Fruit fly (Drosophila melanogaster) whole organism, embryonic: ENCODE results near the gene Dis3.

Experiments used
- Atf3 ChIP-seq: fragments of 200-800 bp; sonication (Bioruptor generic); optimal IDR thresholded peaks from 3 replicates; lab custom pipeline; 2016; ENCODE audit warnings: missing biosample characterization, missing genetic modification characterization
- CG10147 ChIP-seq: fragments of 200-800 bp; sonication (Bioruptor generic); optimal IDR thresholded peaks from 2 replicates; lab custom pipeline; 2019; ENCODE audit warnings: missing biosample characterization, mild to moderate bottlenecking, missing genetic modification characterization, moderate library complexity
- CG1024 ChIP-seq: fragments of 200-800 bp; sonication (Bioruptor generic); IDR thresholded peaks from 2 replicates; pipeline ENCODE4 v1.3.6; 2022; ENCODE audit warnings: missing biosample characterization, missing genetic modification characterization
- CG10321 ChIP-seq: fragments of 200-800 bp; sonication (Bioruptor generic); IDR thresholded peaks from 2 replicates; pipeline ENCODE4 v1.3.6; 2022; ENCODE audit warnings: missing biosample characterization, missing genetic modification characterization
- CG11398 ChIP-seq: fragments of 200-800 bp; sonication (Bioruptor generic); optimal IDR thresholded peaks from 2 replicates; lab custom pipeline; 2016; ENCODE audit warnings: missing biosample characterization, missing genetic modification characterization
- CG12104 ChIP-seq: fragments of 200-800 bp; sonication (Bioruptor generic); optimal IDR thresholded peaks from 3 replicates; lab custom pipeline; 2016; ENCODE audit warnings: missing biosample characterization, missing genetic modification characterization
- CG15073 ChIP-seq: fragments of 200-800 bp; sonication (Bioruptor generic); optimal IDR thresholded peaks from 2 replicates; lab custom pipeline; 2016; ENCODE audit warnings: missing biosample characterization, missing genetic modification characterization
- CG17385 ChIP-seq: fragments of 200-800 bp; sonication (Bioruptor generic); optimal IDR thresholded peaks from 3 replicates; lab custom pipeline; 2018; ENCODE audit warnings: missing biosample characterization, mild to moderate bottlenecking, missing genetic modification characterization
- CG30403 ChIP-seq: fragments of 200-800 bp; sonication (Bioruptor generic); optimal IDR thresholded peaks from 3 replicates; lab custom pipeline; 2016; ENCODE audit warnings: missing biosample characterization, missing genetic modification characterization
- CG31441 ChIP-seq: fragments of 200-800 bp; sonication (Bioruptor generic); IDR thresholded peaks from 2 replicates; pipeline ENCODE4 v1.3.6; 2022; ENCODE audit warnings: missing biosample characterization, missing genetic modification characterization
- CG33557 ChIP-seq: fragments of 200-800 bp; sonication (Bioruptor generic); optimal IDR thresholded peaks from 2 replicates; lab custom pipeline; 2019; ENCODE audit warnings: missing biosample characterization, mild to moderate bottlenecking, missing genetic modification characterization, moderate library complexity
- CG4424 ChIP-seq: fragments of 200-800 bp; sonication (Bioruptor generic); optimal IDR thresholded peaks from 3 replicates; lab custom pipeline; 2016; ENCODE audit warnings: missing biosample characterization, missing genetic modification characterization
- CG7745 ChIP-seq: fragments of 200-800 bp; sonication (Bioruptor generic); optimal IDR thresholded peaks from 2 replicates; lab custom pipeline; 2018; ENCODE audit warnings: missing biosample characterization, mild to moderate bottlenecking, missing genetic modification characterization, moderate library complexity
- CG8290 ChIP-seq, 3 experiments: fragments of 200-800 bp; sonication (Bioruptor generic); optimal IDR thresholded peaks; 2 replicates each; lab custom pipeline; 2016 to 2019; ENCODE audit warnings: missing biosample characterization in 3 of 3, missing genetic modification characterization in 3 of 3, mild to moderate bottlenecking in 2 of 3, moderate library complexity in 1 of 3
- Chrac-16 ChIP-seq: fragments of 200-800 bp; sonication (Bioruptor generic); optimal IDR thresholded peaks from 3 replicates; lab custom pipeline; 2016; ENCODE audit warnings: missing biosample characterization, missing genetic modification characterization
- Dip2 ChIP-seq: fragments of 200-800 bp; sonication (Bioruptor generic); IDR thresholded peaks from 2 replicates; pipeline ENCODE4 v1.3.6; 2022; ENCODE audit warnings: missing biosample characterization, missing genetic modification characterization
- Dref ChIP-seq: fragments of 200-800 bp; sonication (Bioruptor generic); IDR thresholded peaks from 2 replicates; pipeline ENCODE4 v1.3.6; 2022; ENCODE audit warnings: missing biosample characterization, missing genetic modification characterization
- E2f1 ChIP-seq: fragments of 200-800 bp; sonication (Bioruptor generic); IDR thresholded peaks from 2 replicates; pipeline ENCODE4 v1.3.6; 2022; ENCODE audit warnings: missing biosample characterization, missing genetic modification characterization
- Eip74EF ChIP-seq, 2 experiments: fragments of 200-800 bp in 1 of 2; fragments of >200 bp in 1 of 2; sonication (Bioruptor generic) in 1 of 2; optimal IDR thresholded peaks; 2 replicates each; lab custom pipeline; 2017 to 2019; ENCODE audit warnings: missing biosample characterization in 2 of 2, missing genetic modification characterization in 2 of 2, mild to moderate bottlenecking in 1 of 2, moderate library complexity in 1 of 2
- H2.0 ChIP-seq: fragments of 200-800 bp; sonication (Bioruptor generic); IDR thresholded peaks from 2 replicates; pipeline ENCODE4 v1.3.6; 2022; ENCODE audit warnings: missing biosample characterization, missing genetic modification characterization
- Hey ChIP-seq: fragments of 200-800 bp; sonication (Bioruptor generic); optimal IDR thresholded peaks from 3 replicates; lab custom pipeline; 2018; ENCODE audit warnings: missing biosample characterization, mild to moderate bottlenecking, missing genetic modification characterization
- Mes4 ChIP-seq: fragments of 200-800 bp; sonication (Bioruptor generic); optimal IDR thresholded peaks from 2 replicates; lab custom pipeline; 2016; ENCODE audit warnings: missing biosample characterization, missing genetic modification characterization
- NC2α ChIP-seq: fragments of 200-800 bp; sonication (Bioruptor generic); optimal IDR thresholded peaks from 2 replicates; lab custom pipeline; 2016; ENCODE audit warnings: missing biosample characterization, missing genetic modification characterization
- Nf-YC ChIP-seq: fragments of 200-800 bp; optimal IDR thresholded peaks from 3 replicates; lab custom pipeline; 2019; ENCODE audit warnings: missing biosample characterization, mild to moderate bottlenecking, missing genetic modification characterization, moderate library complexity
- Ptx1 ChIP-seq: fragments of 200-800 bp; sonication (Bioruptor generic); IDR thresholded peaks from 2 replicates; pipeline ENCODE4 v1.3.6; 2022; ENCODE audit warnings: missing biosample characterization, missing genetic modification characterization
- Tbp ChIP-seq: fragments of >200 bp; optimal IDR thresholded peaks from 2 replicates; lab custom pipeline; 2018; ENCODE audit warnings: missing biosample characterization, missing genetic modification characterization
- amos ChIP-seq: fragments of 200-800 bp; sonication (Bioruptor generic); IDR thresholded peaks from 2 replicates; pipeline ENCODE4 v1.3.6; 2022; ENCODE audit warnings: missing biosample characterization, missing genetic modification characterization; ENCODE audit not compliant: partially characterized antibody
- bcd ChIP-seq: fragments of 200-800 bp; sonication (Bioruptor generic); optimal IDR thresholded peaks from 2 replicates; lab custom pipeline; 2017; ENCODE audit warnings: missing biosample characterization, mild to moderate bottlenecking, missing genetic modification characterization
- caup ChIP-seq: fragments of 200-800 bp; sonication (Bioruptor generic); optimal IDR thresholded peaks from 3 replicates; lab custom pipeline; 2017; ENCODE audit warnings: missing biosample characterization, mild to moderate bottlenecking, missing genetic modification characterization, moderate library complexity; ENCODE audit not compliant: severe bottlenecking
- jumu ChIP-seq: fragments of 200-800 bp; sonication (Bioruptor generic); optimal IDR thresholded peaks from 3 replicates; lab custom pipeline; 2016; ENCODE audit warnings: missing biosample characterization, missing genetic modification characterization
- klu ChIP-seq: fragments of 200-800 bp; sonication (Bioruptor generic); IDR thresholded peaks from 2 replicates; pipeline ENCODE4 v1.3.6; 2022; ENCODE audit warnings: missing biosample characterization, missing genetic modification characterization
- kni ChIP-seq: fragments of 200-800 bp; sonication (Bioruptor generic); optimal IDR thresholded peaks from 3 replicates; lab custom pipeline; 2017; ENCODE audit warnings: mild to moderate bottlenecking, missing biosample characterization, missing genetic modification reagents, missing genetic modification characterization
- mam ChIP-seq: fragments of 200-800 bp; sonication (Bioruptor generic); optimal IDR thresholded peaks from 3 replicates; lab custom pipeline; 2016; ENCODE audit warnings: missing biosample characterization, missing genetic modification characterization
- otp ChIP-seq: fragments of 200-800 bp; sonication (Bioruptor generic); IDR thresholded peaks from 3 replicates; pipeline ENCODE4, ENCODE4 v1.3.6; 2022; ENCODE audit warnings: missing biosample characterization, missing genetic modification characterization
- peb ChIP-seq: fragments of 200-800 bp; sonication (Bioruptor generic); IDR thresholded peaks from 2 replicates; pipeline ENCODE4 v1.3.6; 2022; ENCODE audit warnings: missing biosample characterization, missing genetic modification characterization
- pita ChIP-seq: fragments of 200-800 bp; sonication (Bioruptor generic); optimal IDR thresholded peaks from 2 replicates; lab custom pipeline; 2017; ENCODE audit warnings: missing biosample characterization, mild to moderate bottlenecking, missing genetic modification characterization
- prd ChIP-seq, 3 experiments: fragments of >200 bp in 2 of 3; fragments of 200-800 bp in 1 of 3; sonication (Bioruptor generic) in 1 of 3; optimal IDR thresholded peaks in 2 of 3; IDR thresholded peaks in 1 of 3; 2 replicates in 2 of 3; 3 replicates in 1 of 3; pipeline versions ENCODE4 v1.3.6 to Lab custom; 2017 to 2022; ENCODE audit warnings: missing biosample characterization in 1 of 3, missing genetic modification characterization in 1 of 3
- pum ChIP-seq: fragments of 200-800 bp; sonication (Bioruptor generic); optimal IDR thresholded peaks from 2 replicates; lab custom pipeline; 2016; ENCODE audit warnings: missing biosample characterization, missing genetic modification characterization
- salm ChIP-seq: fragments of 200-800 bp; sonication (Bioruptor generic); optimal IDR thresholded peaks from 2 replicates; lab custom pipeline; 2018; ENCODE audit warnings: missing biosample characterization, mild to moderate bottlenecking, missing genetic modification characterization
- shn ChIP-seq: fragments of 200-800 bp; sonication (Bioruptor generic); optimal IDR thresholded peaks from 3 replicates; lab custom pipeline; 2016; ENCODE audit warnings: missing biosample characterization, missing genetic modification characterization
- slbo ChIP-seq: fragments of 200-800 bp; sonication (Bioruptor generic); IDR thresholded peaks from 2 replicates; pipeline ENCODE4 v1.3.6; 2022; ENCODE audit warnings: missing biosample characterization, missing genetic modification characterization
- sqz ChIP-seq: fragments of 200-800 bp; sonication (Bioruptor generic); optimal IDR thresholded peaks from 3 replicates; lab custom pipeline; 2018; ENCODE audit warnings: missing biosample characterization, mild to moderate bottlenecking, missing genetic modification characterization
- stwl ChIP-seq: fragments of 200-800 bp; sonication (Bioruptor generic); optimal IDR thresholded peaks from 3 replicates; lab custom pipeline; 2018; ENCODE audit warnings: missing biosample characterization, mild to moderate bottlenecking, missing genetic modification characterization, moderate library complexity
- tio ChIP-seq: fragments of 200-800 bp; sonication (Bioruptor generic); optimal IDR thresholded peaks from 2 replicates; lab custom pipeline; 2017; ENCODE audit warnings: missing biosample characterization, missing genetic modification characterization, inconsistent platforms
- z ChIP-seq: fragments of 200-800 bp; sonication (Bioruptor generic); IDR thresholded peaks from 3 replicates; pipeline ENCODE4 v1.3.6; 2022; ENCODE audit warnings: missing biosample characterization, missing genetic modification characterization

Gene Dis3

dm6 chr3R:24294784-24295555, 38.3 kb upstream of the Dis3 start, which contains the start of gene crb (continued):
- TF ChIP-seq Chrac-16 (GFP tag; lab: Kevin White, UChicago) (peak; percentile 41), peb (GFP tag; lab: Robert Waterston, UW) (no peak), kni (GFP tag; lab: Kevin White, UChicago) (peak; percentile 5), sqz (GFP tag; lab: Kevin White, UChicago) (peak; percentile 77), stwl (peak; percentile 74), Atf3 (peak; percentile 25), pita (GFP tag; lab: Kevin White, UChicago) (no peak), z (GFP tag; lab: Robert Waterston, UW) (no peak)

- TF ChIP-seq CG4424 (GFP tag; lab: Kevin White, UChicago) (peak; percentile 32), Mes4 (peak; percentile 34), klu (GFP tag; lab: Robert Waterston, UW) (peak; percentile 68), prd (optimal IDR thresholded peaks at IDR 0.05; lab: Kevin White, UChicago) (no peak), prd (GFP tag; IDR thresholded peaks at IDR 0.05; lab: Robert Waterston, UW) (peak; percentile 91), E2f1 (GFP tag; lab: Robert Waterston, UW) (peak; percentile 79), Dip2 (GFP tag; lab: Robert Waterston, UW) (no peak), pum (GFP tag; lab: Kevin White, UChicago) (peak; percentile 62), tio (peak; percentile 76), CG8290 (GFP tag; optimal IDR thresholded peaks at IDR 0.05; lab: Kevin White, UChicago) (peak; percentile 56), CG8290 (tag; optimal IDR thresholded peaks at IDR 0.05; lab: Kevin White, UChicago) (peak in 1 of 2 experiments; percentile 95), shn (GFP tag; lab: Kevin White, UChicago) (peak; percentile 27), CG10147 (peak; percentile 49), caup (GFP tag; lab: Kevin White, UChicago) (peak; percentile 78), amos (no peak), CG11398 (GFP tag; lab: Kevin White, UChicago) (peak; percentile 52), CG10321 (GFP tag; lab: Robert Waterston, UW) (peak; percentile 56; the same call in 1 of the 2 replicates), slbo (peak; percentile 87), Nf-YC (peak; percentile 21), Dref (no peak), CG30403 (GFP tag; lab: Kevin White, UChicago) (peak; percentile 84), CG1024 (no peak), Ptx1 (GFP tag; lab: Robert Waterston, UW) (peak; percentile 85), CG7745 (tag; lab: Kevin White, UChicago) (no peak), CG31441 (peak; percentile 72), bcd (GFP tag; lab: Kevin White, UChicago) (peak; percentile 66), Hey (tag; lab: Kevin White, UChicago) (peak; percentile 23), mam (GFP tag; lab: Kevin White, UChicago) (peak; percentile 75), CG15073 (GFP tag; lab: Kevin White, UChicago) (peak; percentile 25), CG17385 (peak; percentile 78), H2.0 (GFP tag; lab: Robert Waterston, UW) (peak; percentile 87), Eip74EF (GFP tag; optimal IDR thresholded peaks at IDR 0.05; lab: Kevin White, UChicago) (peak in 1 of 2 experiments; percentile 63), CG12104 (GFP tag; lab: Kevin White, UChicago) (peak; percentile 63), Tbp (GFP tag; lab: Kevin White, UChicago) (no peak), salm (tag; lab: Kevin White, UChicago) (peak; percentile 47), jumu (GFP tag; lab: Kevin White, UChicago) (peak; percentile 64), NC2α (peak; percentile 34), otp (GFP tag; lab: Robert Waterston, UW) (peak; percentile 78; the same call in 2 of the 3 replicates), CG33557 (GFP tag; lab: Kevin White, UChicago) (peak; percentile 81)
These were observed 37.4 kb upstream of the Dis3 start for dm6 chr3R:24295556-24296465.
